Fruit fly (Drosophila melanogaster) whole organism, embryonic: Measurements from ENCODE around the gene CG15200.

Source experiments
- CG10565 ChIP-seq: fragments of 200-800 bp; sonication (Bioruptor generic); optimal IDR thresholded peaks from 3 replicates; lab custom pipeline; 2016; ENCODE audit warnings: missing biosample characterization, mild to moderate bottlenecking, missing genetic modification characterization
- CG12391 ChIP-seq: fragments of 200-800 bp; sonication (Bioruptor generic); optimal IDR thresholded peaks from 3 replicates; lab custom pipeline; 2018; ENCODE audit warnings: missing biosample characterization, mild to moderate bottlenecking, missing genetic modification characterization, moderate library complexity
- CG15011 ChIP-seq: fragments of 200-800 bp; sonication (Bioruptor generic); optimal IDR thresholded peaks from 3 replicates; lab custom pipeline; 2018; ENCODE audit warnings: missing biosample characterization, mild to moderate bottlenecking, missing genetic modification characterization
- CG4424 ChIP-seq: fragments of 200-800 bp; sonication (Bioruptor generic); optimal IDR thresholded peaks from 3 replicates; lab custom pipeline; 2016; ENCODE audit warnings: missing biosample characterization, missing genetic modification characterization
- ERR ChIP-seq: fragments of 200-800 bp; sonication (Bioruptor generic); optimal IDR thresholded peaks from 2 replicates; lab custom pipeline; 2016; ENCODE audit warnings: missing biosample characterization, missing genetic modification characterization
- Fer1 ChIP-seq: fragments of 200-800 bp; sonication (Bioruptor generic); optimal IDR thresholded peaks from 2 replicates; lab custom pipeline; 2017; ENCODE audit warnings: missing biosample characterization, mild to moderate bottlenecking, missing genetic modification characterization
- HmgD ChIP-seq: fragments of 200-800 bp; sonication (Bioruptor generic); optimal IDR thresholded peaks from 3 replicates; lab custom pipeline; 2016; ENCODE audit warnings: missing biosample characterization, missing genetic modification characterization
- Stat92E ChIP-seq, 3 experiments: fragments of >200 bp in 2 of 3; fragments of 200-800 bp in 1 of 3; sonication (Bioruptor generic) in 1 of 3; optimal IDR thresholded peaks; 2 replicates each; lab custom pipeline; 2017 to 2019; ENCODE audit warnings: missing biosample characterization in 3 of 3, missing genetic modification characterization in 3 of 3, mild to moderate bottlenecking in 1 of 3, moderate library complexity in 1 of 3
- fd96Cb ChIP-seq: fragments of 200-800 bp; sonication (Bioruptor generic); optimal IDR thresholded peaks from 2 replicates; lab custom pipeline; 2018; ENCODE audit warnings: missing biosample characterization, mild to moderate bottlenecking, missing genetic modification characterization, moderate library complexity
- lmd ChIP-seq: fragments of 200-800 bp; sonication (Bioruptor generic); IDR thresholded peaks from 2 replicates; pipeline ENCODE4 v1.3.6; 2022; ENCODE audit warnings: missing biosample characterization, missing genetic modification characterization
- nmo ChIP-seq: fragments of 200-800 bp; sonication (Bioruptor generic); optimal IDR thresholded peaks from 2 replicates; lab custom pipeline; 2018; ENCODE audit warnings: missing biosample characterization, mild to moderate bottlenecking, missing genetic modification characterization, moderate library complexity
- psq ChIP-seq: fragments of 200-800 bp; sonication (Bioruptor generic); optimal IDR thresholded peaks from 2 replicates; lab custom pipeline; 2017; ENCODE audit warnings: missing biosample characterization, missing genetic modification characterization
- sr ChIP-seq: fragments of 200-800 bp; sonication (Bioruptor generic); IDR thresholded peaks from 3 replicates; pipeline ENCODE4 v1.3.6; 2022; ENCODE audit warnings: missing biosample characterization, missing genetic modification characterization

DNA sequence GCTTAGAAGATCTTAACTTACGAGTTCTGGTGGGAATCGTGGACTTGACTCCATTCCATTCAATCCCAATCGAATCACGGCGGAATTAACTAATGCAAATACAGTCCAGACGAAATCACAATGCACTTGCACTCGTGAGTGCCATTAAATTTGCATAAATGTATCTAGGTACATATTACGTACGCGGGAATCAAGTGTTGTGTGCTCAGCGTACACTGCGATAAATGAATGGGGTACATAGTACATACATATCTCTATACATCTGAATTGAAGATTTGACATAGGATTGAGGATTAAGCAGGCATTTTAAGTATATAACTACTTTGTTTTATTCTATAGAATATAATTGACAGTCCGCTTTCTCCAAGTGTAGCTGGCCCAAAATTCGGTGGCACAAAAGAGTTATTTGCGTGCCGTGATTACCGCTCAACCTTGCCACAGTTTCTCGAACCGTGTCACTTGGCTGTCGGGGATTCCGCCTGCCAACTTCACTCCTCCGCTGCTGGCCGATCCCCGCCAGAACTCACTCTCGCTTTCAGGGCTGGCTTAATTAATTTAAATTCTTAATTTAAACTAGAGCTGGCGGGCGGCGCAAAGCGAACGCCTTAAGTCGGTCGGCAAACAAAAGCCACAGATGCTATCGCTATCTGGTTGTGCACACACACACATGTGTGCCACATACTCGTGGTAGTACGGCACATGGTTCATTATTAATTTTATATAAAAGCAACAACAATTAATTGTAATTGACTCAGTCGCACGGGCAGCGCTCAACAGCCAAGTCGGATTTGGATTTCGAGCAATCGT, 40.7 kb upstream of the CG15200 start, which contains the start of the genes CG15199 and CG15202:
- TF ChIP-seq lmd (GFP tag; lab: Robert Waterston, UW), result no peak
- no peak for TF ChIP-seq CG15011 (GFP tag; lab: Kevin White, UChicago)
- TF ChIP-seq CG4424 (GFP tag; lab: Kevin White, UChicago), result no peak
- no peak for TF ChIP-seq CG12391 (tag; lab: Kevin White, UChicago)
- no peak for TF ChIP-seq psq (GFP tag; lab: Kevin White, UChicago)
- TF ChIP-seq sr (GFP tag; lab: Robert Waterston, UW), result no peak
- TF ChIP-seq Stat92E (GFP tag; optimal IDR thresholded peaks at IDR 0.05; lab: Kevin White, UChicago), result no peak
- no peak for TF ChIP-seq nmo (GFP tag; lab: Kevin White, UChicago)
- TF ChIP-seq ERR (GFP tag; lab: Kevin White, UChicago), result no peak
- no peak for TF ChIP-seq HmgD (GFP tag; lab: Kevin White, UChicago)
- no peak for TF ChIP-seq CG10565 (GFP tag; lab: Kevin White, UChicago)
- TF ChIP-seq Fer1 (GFP tag; lab: Kevin White, UChicago), result no peak
- TF ChIP-seq fd96Cb (tag; lab: Kevin White, UChicago), result no peak
